Worm (Caenorhabditis elegans): Measurements from ENCODE around the gene ZK353.4.

The ZK353.4 gene

DNA sequence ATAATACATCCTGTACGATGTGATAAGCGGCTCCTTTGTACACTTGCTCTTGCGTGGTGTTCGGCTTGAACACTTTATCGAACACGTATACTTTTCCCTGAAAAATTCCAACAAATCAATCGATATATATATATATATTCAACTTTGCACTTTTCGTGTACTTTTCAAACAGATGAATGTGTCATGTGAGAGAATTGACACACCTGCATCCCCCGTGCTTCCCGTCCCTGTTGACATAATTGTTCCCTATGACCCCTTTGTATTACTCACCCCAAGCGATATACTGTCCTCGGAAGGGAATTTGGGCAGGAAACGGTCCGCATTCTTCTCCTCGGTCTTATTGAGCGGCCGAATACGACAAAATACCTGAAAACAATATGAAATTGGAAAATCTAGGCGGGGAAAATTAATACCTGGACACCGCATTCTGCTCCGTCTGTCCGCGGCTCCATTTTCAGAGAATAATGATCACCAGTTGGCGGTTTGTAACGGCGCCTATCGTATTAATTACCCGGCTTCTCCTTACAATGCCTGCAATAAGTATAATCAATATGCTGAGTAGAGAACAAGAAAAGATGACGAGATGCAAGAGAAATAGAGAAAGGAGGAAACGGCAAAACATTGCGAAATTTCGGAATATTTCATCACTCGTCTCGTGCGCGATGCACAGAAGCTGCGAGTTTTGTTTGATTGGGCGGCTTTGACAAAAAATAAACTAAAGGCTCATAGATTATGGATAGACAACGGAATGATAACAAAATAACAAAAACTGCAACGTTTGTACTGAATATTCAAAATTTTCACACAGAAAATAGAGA, 34.6 kb downstream of the ZK353.4 start, which contains the start of gene unc-116:
Gene unc-116, minus strand, starts transcription at position 531 of the 818 bp plus-strand sequence.
- TF ChIP-seq pag-3 (tag; optimal IDR thresholded peaks at IDR 0.05; ENCODE audit: borderline replicate concordance, insufficient read depth) = no peak
- no peak for TF ChIP-seq fkh-10 (GFP tag; optimal IDR thresholded peaks at IDR 0.05)
- no peak for TF ChIP-seq nhr-76 (tag; optimal IDR thresholded peaks at IDR 0.05)
- peak; percentile 47 for TF ChIP-seq nhr-47 (tag; optimal IDR thresholded peaks at IDR 0.05)
- peak; percentile 8 for TF ChIP-seq fos-1 (tag; optimal IDR thresholded peaks at IDR 0.05)
- no peak for TF ChIP-seq sox-4 (tag; optimal IDR thresholded peaks at IDR 0.05)
- no peak for TF ChIP-seq sup-37 (GFP tag; optimal IDR thresholded peaks at IDR 0.05)
- TF ChIP-seq unc-30 (tag; optimal IDR thresholded peaks at IDR 0.05) = no peak
- peak; percentile 18 for TF ChIP-seq lin-15B (tag; optimal IDR thresholded peaks at IDR 0.05)
- peak; percentile 74 for TF ChIP-seq nhr-85 (tag)
- TF ChIP-seq elt-3 (tag; optimal IDR thresholded peaks at IDR 0.05) = peak in 1 of 6 experiments; percentile 13
- no peak for TF ChIP-seq C04F5.9 (tag; optimal IDR thresholded peaks at IDR 0.05)
- TF ChIP-seq hlh-17 (GFP tag; optimal IDR thresholded peaks at IDR 0.05; ENCODE audit: borderline replicate concordance) = no peak
- TF ChIP-seq nhr-237 (tag; optimal IDR thresholded peaks at IDR 0.05) = peak; percentile 11
- TF ChIP-seq fkh-8 (tag; optimal IDR thresholded peaks at IDR 0.05) = peak; percentile 67
- peak in 1 of 2 experiments; percentile 74 for TF ChIP-seq mdl-1 (tag; optimal IDR thresholded peaks at IDR 0.05)
- peak; percentile 9 for TF ChIP-seq snpc-4 (tag; optimal IDR thresholded peaks at IDR 0.05)
- peak; percentile 32; the same call in 1 of the 2 replicates for TF ChIP-seq nhr-19 (GFP tag; conservative IDR thresholded peaks at IDR 0.05)
- TF ChIP-seq Y116A8C.19 (tag; optimal IDR thresholded peaks at IDR 0.05; ENCODE audit: borderline replicate concordance) = no peak
- peak; percentile 94 for TF ChIP-seq skn-1 (tag; optimal IDR thresholded peaks at IDR 0.05)
- peak; percentile 35 for TF ChIP-seq blmp-1 (tag; optimal IDR thresholded peaks at IDR 0.05)
- peak; percentile 75 for TF ChIP-seq lin-14 (GFP tag; optimal IDR thresholded peaks at IDR 0.05)
- peak; percentile 22 for TF ChIP-seq lir-3 (tag; optimal IDR thresholded peaks at IDR 0.05; ENCODE audit: poor library complexity)
- TF ChIP-seq aha-1 (tag; optimal IDR thresholded peaks at IDR 0.05) = no peak
- no peak for TF ChIP-seq ets-5 (GFP tag; IDR thresholded peaks at IDR 0.05)
- no peak for TF ChIP-seq ama-1 (optimal IDR thresholded peaks at IDR 0.05)
- TF ChIP-seq rnt-1 (tag; optimal IDR thresholded peaks at IDR 0.05) = no peak
- TF ChIP-seq egl-27 (tag; optimal IDR thresholded peaks at IDR 0.05) = no peak
- no peak for TF ChIP-seq ceh-88 (GFP tag; IDR thresholded peaks at IDR 0.05)
- TF ChIP-seq mab-9 (GFP tag; IDR thresholded peaks at IDR 0.05) = no peak
- no peak for TF ChIP-seq aly-2 (tag; optimal IDR thresholded peaks at IDR 0.05)
- TF ChIP-seq fkh-4 (tag; optimal IDR thresholded peaks at IDR 0.05; ENCODE audit: borderline replicate concordance) = no peak
- no peak for TF ChIP-seq C34B4.2 (tag; optimal IDR thresholded peaks at IDR 0.05)
- TF ChIP-seq snu-23 (GFP tag; optimal IDR thresholded peaks at IDR 0.05) = peak; percentile 5
- no peak for TF ChIP-seq ceh-90 (tag; optimal IDR thresholded peaks at IDR 0.05)
- TF ChIP-seq nhr-71 (tag; optimal IDR thresholded peaks at IDR 0.05) = peak; percentile 63
- no peak for TF ChIP-seq tlp-1 (tag; optimal IDR thresholded peaks at IDR 0.05)
- peak; percentile 54 for TF ChIP-seq ztf-4 (tag; optimal IDR thresholded peaks at IDR 0.05)
- peak; percentile 38 to 39 for TF ChIP-seq lin-35 (GFP tag; optimal IDR thresholded peaks at IDR 0.05)
- TF ChIP-seq mep-1 (tag; optimal IDR thresholded peaks at IDR 0.05) = peak; percentile 57
- TF ChIP-seq nhr-84 (tag; optimal IDR thresholded peaks at IDR 0.05) = no peak
- TF ChIP-seq vab-15 (tag; optimal IDR thresholded peaks at IDR 0.05) = no peak
- no peak for TF ChIP-seq nhr-28 (tag; optimal IDR thresholded peaks at IDR 0.05)
- TF ChIP-seq ces-1 (GFP tag; optimal IDR thresholded peaks at IDR 0.05) = no peak
- TF ChIP-seq efl-1 (optimal IDR thresholded peaks at IDR 0.05) = peak; percentile 31 to 74
- peak; percentile 54 to 94 for TF ChIP-seq efl-1 (GFP tag; optimal IDR thresholded peaks at IDR 0.05 in 1 of 2)
- no peak for TF ChIP-seq mef-2 (tag; optimal IDR thresholded peaks at IDR 0.05)
- TF ChIP-seq nhr-90 (tag; optimal IDR thresholded peaks at IDR 0.05; ENCODE audit: poor library complexity) = no peak
- peak; percentile 27 for TF ChIP-seq jun-1 (tag; optimal IDR thresholded peaks at IDR 0.05)
- peak; percentile 2 for TF ChIP-seq unc-130 (tag; optimal IDR thresholded peaks at IDR 0.05)
- TF ChIP-seq hpl-2 (GFP tag; optimal IDR thresholded peaks at IDR 0.05) = peak; percentile 49
- TF ChIP-seq ceh-8 (GFP tag; optimal IDR thresholded peaks at IDR 0.05) = no peak
